Fruit fly (Drosophila melanogaster): Measurements from ENCODE around the gene rin.

The rin gene

DNA sequence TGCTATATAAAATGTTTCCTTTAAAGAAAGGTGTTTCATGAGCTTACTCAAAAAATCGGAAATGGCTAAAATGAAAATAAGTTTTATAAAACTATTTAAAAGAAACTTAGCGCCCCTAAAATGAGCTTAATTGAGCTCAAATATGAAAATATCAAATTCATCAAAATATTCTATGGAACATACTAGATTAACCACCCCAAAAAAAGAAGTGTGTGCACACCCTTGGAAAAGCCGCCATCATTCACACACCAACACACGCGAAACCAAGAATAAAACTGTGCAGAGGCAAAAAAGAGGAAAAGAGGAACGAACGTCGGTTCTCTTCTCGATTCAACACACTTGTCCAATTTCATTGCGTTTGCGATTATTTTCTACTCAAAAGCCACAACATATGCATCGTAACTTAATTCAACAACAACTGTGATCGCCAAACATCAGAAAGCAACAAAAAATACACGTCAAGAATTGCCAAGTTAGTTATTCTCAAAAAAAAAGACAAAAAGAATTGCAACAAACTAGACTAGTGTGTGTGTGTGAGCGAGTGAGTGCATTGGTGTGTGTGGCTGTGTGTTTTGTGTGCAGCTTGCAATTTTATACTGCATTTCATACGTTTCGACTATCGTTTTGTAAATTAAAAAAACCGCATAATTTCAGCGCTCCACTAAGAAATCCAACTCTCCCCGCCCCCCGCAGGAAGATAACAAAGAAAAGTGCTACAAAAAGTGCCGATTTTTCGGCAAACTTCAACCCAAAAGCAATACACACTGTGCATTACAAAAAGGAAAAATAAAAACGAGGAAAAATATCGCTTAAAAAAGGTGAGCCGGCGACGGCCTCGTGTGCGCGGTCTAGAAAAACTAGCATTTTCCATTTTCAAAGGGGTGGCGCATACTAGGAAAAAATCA lies at the start of gene rin:
Gene rin (plus strand): TSS at position 276 of the 905 bp plus-strand sequence.
- no peak for TF ChIP-seq usp (GFP tag; optimal IDR thresholded peaks at IDR 0.05)
- no peak for TF ChIP-seq Dll (optimal IDR thresholded peaks at IDR 0.05)
- no peak for TF ChIP-seq EcR (GFP tag; optimal IDR thresholded peaks at IDR 0.05)
- no peak for TF ChIP-seq pan (optimal IDR thresholded peaks at IDR 0.05)
- no peak for TF ChIP-seq psq (optimal IDR thresholded peaks at IDR 0.05)
- no peak for TF ChIP-seq CG8478 (optimal IDR thresholded peaks at IDR 0.05)

DNA sequence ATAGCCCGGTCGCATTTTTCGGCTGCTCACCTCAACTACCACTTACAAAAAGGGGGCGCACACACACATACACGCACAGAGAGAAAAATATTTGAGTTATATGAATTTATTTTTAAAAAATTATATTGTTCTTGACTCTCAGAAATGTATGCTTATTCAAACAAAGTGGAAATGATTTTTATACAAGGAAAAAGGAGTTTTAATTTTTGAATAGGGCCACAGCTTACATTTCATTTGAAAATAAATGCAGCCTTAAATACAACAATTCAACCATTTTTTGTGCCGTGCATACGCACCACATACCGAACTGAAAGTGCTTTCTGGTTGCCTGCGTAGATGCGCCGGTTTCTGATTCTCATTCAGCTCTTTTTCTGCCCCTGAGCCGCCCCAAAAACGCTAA lies 46.3 kb upstream of the rin start:
- TF ChIP-seq pan (optimal IDR thresholded peaks at IDR 0.05) (no peak), EcR (GFP tag; optimal IDR thresholded peaks at IDR 0.05) (no peak), usp (GFP tag; optimal IDR thresholded peaks at IDR 0.05) (no peak), psq (optimal IDR thresholded peaks at IDR 0.05) (no peak), CG8478 (optimal IDR thresholded peaks at IDR 0.05) (no peak), Dll (optimal IDR thresholded peaks at IDR 0.05) (no peak)

DNA sequence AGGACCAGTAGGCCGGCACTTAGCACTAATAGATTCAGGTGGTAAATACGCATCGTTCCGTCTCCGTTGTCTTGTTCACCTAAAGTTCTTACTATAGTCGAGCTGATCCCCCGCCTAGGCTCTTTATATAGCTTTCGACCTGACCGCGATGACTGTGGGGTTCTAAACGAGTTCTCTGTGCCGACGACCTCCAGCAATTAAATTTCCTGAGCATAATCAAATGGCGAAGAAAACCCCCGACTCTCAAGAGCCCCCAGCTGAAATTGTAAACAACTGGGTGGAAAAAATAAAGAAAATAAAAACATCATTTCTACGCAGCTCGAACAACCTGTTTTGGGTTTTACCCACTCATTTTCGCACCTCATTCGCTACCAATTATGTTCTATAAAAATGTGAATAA lies 37.7 kb upstream of the rin start, which contains the start of gene CG9759:
Gene CG9759 (minus strand): TSS at position 101 of the 400 bp plus-strand sequence.
- TF ChIP-seq pan (optimal IDR thresholded peaks at IDR 0.05) (no peak), psq (optimal IDR thresholded peaks at IDR 0.05) (no peak), EcR (GFP tag; optimal IDR thresholded peaks at IDR 0.05) (no peak), Dll (optimal IDR thresholded peaks at IDR 0.05) (no peak), usp (GFP tag; optimal IDR thresholded peaks at IDR 0.05) (no peak), CG8478 (optimal IDR thresholded peaks at IDR 0.05) (no peak)

DNA sequence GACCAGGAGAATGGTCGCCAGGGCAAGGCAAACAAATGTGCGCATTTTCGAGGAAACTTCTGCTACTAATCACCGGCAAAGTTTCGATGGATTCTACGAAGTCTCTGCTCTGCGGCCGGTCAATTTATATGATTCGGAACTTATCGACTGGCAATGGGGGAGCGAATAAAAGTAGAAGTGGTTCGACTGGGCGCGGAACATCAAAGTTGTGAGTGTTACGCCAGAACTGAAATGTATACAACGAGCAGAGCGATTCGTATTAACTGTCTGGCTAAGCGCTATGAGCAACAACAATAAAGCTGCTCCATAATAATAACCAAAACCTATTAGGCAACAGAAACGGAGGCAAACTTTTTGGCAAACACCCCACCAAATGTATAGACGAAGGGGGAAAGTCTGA lies 34.5 kb upstream of the rin start, which contains the start of gene CG9757:
Gene CG9757 (minus strand): TSS at position 101 of the 400 bp plus-strand sequence.
- TF ChIP-seq CG8478 (optimal IDR thresholded peaks at IDR 0.05) (no peak), usp (GFP tag; optimal IDR thresholded peaks at IDR 0.05) (no peak), psq (optimal IDR thresholded peaks at IDR 0.05) (no peak), EcR (GFP tag; optimal IDR thresholded peaks at IDR 0.05) (no peak), pan (optimal IDR thresholded peaks at IDR 0.05) (no peak), Dll (optimal IDR thresholded peaks at IDR 0.05) (no peak)

DNA sequence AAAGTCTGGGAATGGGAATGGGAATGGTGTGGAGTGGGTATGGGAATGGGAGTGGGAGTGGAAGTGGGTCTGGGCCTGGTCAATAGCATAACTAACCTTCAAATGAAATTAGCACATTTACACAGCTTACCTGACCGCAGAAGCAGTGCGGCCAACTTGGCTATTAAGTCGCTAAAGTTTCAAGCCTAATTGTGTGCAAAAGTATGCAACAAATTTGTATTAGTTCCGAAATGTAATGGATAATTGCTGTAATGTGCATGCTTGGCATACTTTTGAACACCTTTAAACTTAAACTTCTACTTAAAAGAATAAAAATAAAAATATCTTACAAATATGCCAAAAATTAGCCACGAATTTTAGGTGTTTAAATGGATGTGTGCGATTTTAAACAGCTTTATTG lies 31.8 kb upstream of the rin start:
- TF ChIP-seq psq (optimal IDR thresholded peaks at IDR 0.05): no peak

DNA sequence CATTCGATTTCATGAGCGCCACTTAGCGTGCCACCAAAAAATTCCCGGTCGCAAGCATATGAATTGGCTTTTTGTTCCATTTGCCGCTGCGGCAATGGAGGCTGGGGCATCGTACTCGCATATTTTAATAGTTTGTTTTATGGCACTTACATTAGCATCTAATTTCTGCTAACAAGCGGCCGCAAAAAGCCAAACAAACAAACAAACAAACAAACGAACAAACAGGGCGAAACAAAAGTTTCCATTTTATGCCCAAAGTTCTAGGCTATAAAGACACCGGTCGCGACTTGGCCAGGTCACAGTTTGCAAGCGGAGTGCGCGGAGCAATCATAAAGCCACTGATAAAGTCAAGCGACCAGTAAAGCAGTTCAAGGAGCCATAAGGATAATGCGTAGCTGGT lies 31.2 kb upstream of the rin start, which contains the start of gene CG9269:
Gene CG9269 (plus strand): TSS at position 301 of the 400 bp plus-strand sequence.
- TF ChIP-seq pan (optimal IDR thresholded peaks at IDR 0.05): no peak
- TF ChIP-seq psq (optimal IDR thresholded peaks at IDR 0.05): no peak
- TF ChIP-seq EcR (GFP tag; optimal IDR thresholded peaks at IDR 0.05): no peak
- TF ChIP-seq usp (GFP tag; optimal IDR thresholded peaks at IDR 0.05): no peak
- no peak for TF ChIP-seq Dll (optimal IDR thresholded peaks at IDR 0.05)
- TF ChIP-seq CG8478 (optimal IDR thresholded peaks at IDR 0.05): no peak

DNA sequence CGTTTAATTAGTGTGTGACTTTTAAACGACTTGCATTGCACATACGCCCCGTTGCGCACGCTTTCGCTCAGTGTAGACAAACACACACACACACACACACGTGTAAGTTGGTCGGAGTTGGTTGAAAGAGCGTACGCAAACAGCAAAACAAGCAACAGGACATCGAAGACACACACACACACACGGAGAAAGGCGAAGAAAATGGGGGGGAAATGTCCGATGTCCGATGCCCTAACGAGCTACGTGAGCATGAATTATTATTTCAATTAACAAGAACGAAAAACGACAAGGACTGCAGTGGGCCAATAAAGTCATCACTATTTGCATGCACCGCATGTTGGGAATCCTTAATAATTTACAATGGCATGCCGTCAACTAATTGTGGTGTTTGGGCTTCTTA lies 29.6 kb upstream of the rin start:
- no peak for TF ChIP-seq EcR (GFP tag; optimal IDR thresholded peaks at IDR 0.05)
- TF ChIP-seq usp (GFP tag; optimal IDR thresholded peaks at IDR 0.05): no peak
- no peak for TF ChIP-seq psq (optimal IDR thresholded peaks at IDR 0.05)
- TF ChIP-seq pan (optimal IDR thresholded peaks at IDR 0.05): no peak
- TF ChIP-seq Dll (optimal IDR thresholded peaks at IDR 0.05): no peak
- no peak for TF ChIP-seq CG8478 (optimal IDR thresholded peaks at IDR 0.05)

DNA sequence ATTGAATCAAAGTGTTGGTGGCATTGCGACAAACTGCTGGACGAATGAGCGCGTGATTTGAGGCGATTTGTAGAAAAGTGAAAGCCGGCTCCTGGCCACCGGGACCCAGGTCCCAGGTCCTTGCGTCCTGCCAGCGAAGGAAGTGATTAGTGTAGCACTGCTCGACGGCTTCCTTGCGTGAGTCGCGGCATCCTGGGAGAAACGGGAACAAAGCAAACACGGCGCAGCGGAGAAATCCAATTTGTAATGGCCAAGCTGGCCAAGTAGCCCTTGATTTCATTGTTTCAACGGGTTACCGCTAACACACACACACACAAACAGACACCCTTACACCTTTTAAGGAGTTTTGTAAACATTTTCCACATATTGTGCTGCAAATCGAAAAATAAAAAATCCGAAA lies 15.2 kb upstream of the rin start, which contains the start of gene CG10841:
Gene CG10841 (plus strand): TSS at position 301 of the 400 bp plus-strand sequence.
- TF ChIP-seq usp (GFP tag; optimal IDR thresholded peaks at IDR 0.05) (no peak), EcR (GFP tag; optimal IDR thresholded peaks at IDR 0.05) (no peak), psq (optimal IDR thresholded peaks at IDR 0.05) (no peak), CG8478 (optimal IDR thresholded peaks at IDR 0.05) (no peak)

DNA sequence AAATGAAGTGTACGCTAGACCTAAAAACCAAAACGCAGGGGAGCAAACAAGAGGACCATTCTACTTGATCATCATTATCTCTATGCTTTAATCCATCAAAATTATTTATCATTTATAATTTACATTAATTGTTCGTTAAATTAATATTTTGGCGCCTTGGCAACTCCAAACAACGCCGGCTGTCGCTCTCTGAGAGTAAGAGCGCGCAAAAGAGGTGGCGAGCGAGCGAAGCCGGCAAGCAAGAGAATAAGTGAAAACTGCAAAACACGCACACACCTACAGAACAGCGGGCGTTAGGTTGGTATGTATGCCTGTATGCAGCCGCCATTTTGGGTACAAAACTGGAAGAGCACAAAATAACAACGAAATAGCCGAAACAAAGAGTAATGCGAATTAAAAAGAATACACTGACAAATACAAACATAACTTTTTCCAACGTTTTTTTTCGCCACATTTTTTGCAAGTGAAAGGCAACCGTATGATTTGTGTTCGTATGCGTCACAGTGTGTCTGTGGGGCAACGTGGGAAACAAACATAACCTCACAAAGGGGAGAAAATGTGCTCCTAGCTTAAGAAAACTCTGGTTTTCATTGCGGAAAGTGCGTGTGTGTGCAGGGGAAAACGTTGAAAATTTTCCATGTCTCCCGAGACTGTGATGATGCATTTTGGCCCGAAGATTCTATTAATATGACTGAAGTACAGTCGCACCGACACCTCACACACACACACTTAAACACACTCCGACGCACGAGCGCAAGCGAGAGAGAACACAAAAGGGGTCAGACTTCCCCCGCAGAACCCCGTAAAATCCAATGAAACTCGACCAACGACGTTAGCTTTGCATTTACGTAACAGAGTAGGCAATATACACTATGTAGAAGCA lies 1.8 kb upstream of the rin start:
- no peak for TF ChIP-seq psq (optimal IDR thresholded peaks at IDR 0.05)
- no peak for TF ChIP-seq usp (GFP tag; optimal IDR thresholded peaks at IDR 0.05)
- TF ChIP-seq CG8478 (optimal IDR thresholded peaks at IDR 0.05): no peak
- no peak for TF ChIP-seq EcR (GFP tag; optimal IDR thresholded peaks at IDR 0.05)
- no peak for TF ChIP-seq Dll (optimal IDR thresholded peaks at IDR 0.05)
- TF ChIP-seq pan (optimal IDR thresholded peaks at IDR 0.05): no peak

DNA sequence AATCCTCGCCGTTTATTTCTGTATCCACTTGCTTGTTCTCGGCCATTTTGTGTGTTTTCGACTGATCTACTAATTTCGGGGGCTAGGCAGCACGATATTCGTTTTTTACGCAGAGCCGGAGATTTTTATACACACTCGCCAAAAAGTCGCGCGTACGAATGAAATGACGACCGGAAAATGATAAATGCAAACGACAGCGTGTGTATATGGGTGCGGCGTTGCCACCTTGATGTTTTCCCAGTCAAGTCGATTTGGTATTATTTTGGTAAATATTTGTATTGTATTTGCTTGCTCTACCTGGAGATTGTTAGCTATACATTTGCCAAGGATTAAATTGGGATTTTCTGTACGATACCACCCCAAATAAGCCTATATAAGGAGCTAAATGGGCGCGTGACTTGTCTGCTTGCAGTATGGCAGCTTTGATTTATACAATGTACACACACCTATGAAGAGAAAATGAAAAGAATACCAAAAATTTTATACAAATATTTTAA lies 882 bp upstream of the rin start, which contains the start of gene sqd:
Gene sqd (minus strand): TSS at position 431 of the 497 bp plus-strand sequence.
- TF ChIP-seq Dll (optimal IDR thresholded peaks at IDR 0.05): no peak
- TF ChIP-seq CG8478 (optimal IDR thresholded peaks at IDR 0.05): no peak
- no peak for TF ChIP-seq psq (optimal IDR thresholded peaks at IDR 0.05)
- TF ChIP-seq usp (GFP tag; optimal IDR thresholded peaks at IDR 0.05): no peak
- no peak for TF ChIP-seq pan (optimal IDR thresholded peaks at IDR 0.05)
- no peak for TF ChIP-seq EcR (GFP tag; optimal IDR thresholded peaks at IDR 0.05)

DNA sequence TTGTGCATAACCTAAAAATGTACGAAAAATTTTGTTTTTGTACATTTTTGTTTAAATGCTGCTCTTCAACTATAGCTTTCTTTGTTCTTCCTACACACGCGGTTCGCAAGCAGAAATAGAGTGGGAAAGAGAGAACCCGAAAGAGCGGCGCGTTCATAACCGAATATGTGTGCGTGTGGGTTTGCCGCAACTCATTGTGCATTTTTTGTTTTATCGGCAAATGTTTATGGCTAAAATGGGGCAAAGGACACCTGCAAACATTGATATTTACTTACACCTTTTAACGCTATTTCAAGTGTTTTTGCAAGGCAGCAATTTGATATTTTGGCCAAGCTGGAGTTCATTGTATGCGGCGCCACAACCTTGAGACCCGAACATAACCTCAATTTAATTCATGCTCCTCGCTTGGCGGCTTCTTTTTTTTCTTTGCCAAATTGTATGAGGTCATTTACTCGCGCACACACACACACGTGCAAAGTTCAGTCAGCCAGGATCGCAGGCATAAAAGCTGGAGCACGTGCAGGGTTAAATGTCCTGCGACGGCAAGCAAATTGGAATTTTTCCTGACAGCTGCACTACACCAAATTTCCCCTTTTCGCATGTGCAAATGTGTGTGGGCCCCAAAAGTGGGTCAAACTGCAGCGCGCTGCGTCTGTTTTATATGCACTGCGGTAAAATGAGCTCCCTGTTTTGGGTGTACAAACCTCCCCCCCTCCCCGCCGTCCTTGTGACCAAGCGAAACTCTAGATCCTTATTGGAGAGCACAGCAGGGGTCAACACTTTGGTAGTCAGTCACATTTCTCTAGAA lies 1.1 kb downstream of the rin start:
- no peak for TF ChIP-seq pan (optimal IDR thresholded peaks at IDR 0.05)
- TF ChIP-seq CG8478 (optimal IDR thresholded peaks at IDR 0.05): no peak
- peak in 1 of 2 experiments; percentile 71 for TF ChIP-seq EcR (GFP tag; optimal IDR thresholded peaks at IDR 0.05)

Data from whole organism.